Worm (Caenorhabditis elegans) whole organism, L3 larva: ENCODE results near the gene D1054.5.

Experiments used
- R02D3.7 ChIP-seq: fragments of 150-350 bp; optimal IDR thresholded peaks from 2 replicates; lab custom pipeline; 2014; ENCODE audit warnings: missing biosample characterization, missing genetic modification characterization
- ZK546.5 ChIP-seq: sonication (generic microtip); optimal IDR thresholded peaks from 2 replicates; lab custom pipeline; 2017; ENCODE audit warnings: missing biosample characterization, missing genetic modification characterization
- ama-1 ChIP-seq: fragments of 150-350 bp; optimal IDR thresholded peaks from 2 replicates; lab custom pipeline; 2018
- ceh-16 ChIP-seq: sonication (generic microtip); optimal IDR thresholded peaks from 2 replicates; lab custom pipeline; 2017; ENCODE audit warnings: missing biosample characterization, missing genetic modification characterization
- ceh-28 ChIP-seq: fragments of 150-350 bp; optimal IDR thresholded peaks from 2 replicates; lab custom pipeline; 2014; ENCODE audit warnings: missing biosample characterization, missing genetic modification reagents, missing genetic modification characterization
- ceh-82 ChIP-seq: fragments of 150-350 bp; optimal IDR thresholded peaks from 2 replicates; lab custom pipeline; 2014; ENCODE audit warnings: missing biosample characterization, missing genetic modification characterization
- ceh-9 ChIP-seq: sonication (generic microtip); optimal IDR thresholded peaks from 2 replicates; lab custom pipeline; 2018; ENCODE audit warnings: missing biosample characterization, missing genetic modification characterization
- daf-12 ChIP-seq: fragments of 150-350 bp; optimal IDR thresholded peaks from 2 replicates; lab custom pipeline; 2014; ENCODE audit warnings: missing biosample characterization, missing genetic modification reagents, missing genetic modification characterization
- elt-1 ChIP-seq: fragments of 150-350 bp; optimal IDR thresholded peaks from 2 replicates; lab custom pipeline; 2014; ENCODE audit warnings: missing biosample characterization, missing genetic modification characterization
- eor-1 ChIP-seq, 2 experiments: fragments of 150-350 bp; optimal IDR thresholded peaks; 2 replicates each; lab custom pipeline; 2014 to 2018; ENCODE audit warnings: missing biosample characterization in 2 of 2, missing genetic modification characterization in 2 of 2
- fkh-2 ChIP-seq: fragments of 150-350 bp; optimal IDR thresholded peaks from 2 replicates; lab custom pipeline; 2014; ENCODE audit warnings: missing biosample characterization, missing genetic modification reagents, missing genetic modification characterization
- fos-1 ChIP-seq: fragments of 150-350 bp; optimal IDR thresholded peaks from 2 replicates; lab custom pipeline; 2014; ENCODE audit warnings: missing biosample characterization, missing genetic modification characterization
- hmg-11 ChIP-seq: sonication (generic microtip); optimal IDR thresholded peaks from 2 replicates; lab custom pipeline; 2016; ENCODE audit warnings: missing genetic modification characterization, missing compliant biosample characterization
- jun-1 ChIP-seq: fragments of 150-350 bp; optimal IDR thresholded peaks from 2 replicates; lab custom pipeline; 2014; ENCODE audit warnings: missing biosample characterization, missing genetic modification reagents, missing genetic modification characterization
- lin-39 ChIP-seq: fragments of 150-350 bp; optimal IDR thresholded peaks from 2 replicates; lab custom pipeline; 2018; ENCODE audit warnings: missing biosample characterization, missing genetic modification reagents, missing genetic modification characterization
- lsy-12 ChIP-seq: sonication (generic microtip); optimal IDR thresholded peaks from 2 replicates; lab custom pipeline; 2016; ENCODE audit warnings: mild to moderate bottlenecking, missing genetic modification characterization, missing compliant biosample characterization
- mdl-1 ChIP-seq: fragments of 150-350 bp; optimal IDR thresholded peaks from 2 replicates; lab custom pipeline; 2014; ENCODE audit warnings: missing biosample characterization, missing genetic modification characterization
- mml-1 ChIP-seq: fragments of 150-350 bp; sonication (generic microtip); optimal IDR thresholded peaks from 3 replicates; lab custom pipeline; 2014; ENCODE audit warnings: missing biosample characterization, missing genetic modification characterization
- nfya-1 ChIP-seq: sonication (generic microtip); optimal IDR thresholded peaks from 2 replicates; lab custom pipeline; 2017; ENCODE audit warnings: missing genetic modification characterization, mild to moderate bottlenecking, missing compliant biosample characterization, antibody characterized with exemption, moderate library complexity; ENCODE audit not compliant: insufficient read depth
- nhr-12 ChIP-seq: fragments of 150-350 bp; optimal IDR thresholded peaks from 2 replicates; lab custom pipeline; 2014; ENCODE audit warnings: missing biosample characterization, missing genetic modification characterization
- nhr-23 ChIP-seq: fragments of 150-350 bp; optimal IDR thresholded peaks from 2 replicates; lab custom pipeline; 2014; ENCODE audit warnings: missing biosample characterization, missing genetic modification reagents, missing genetic modification characterization
- nhr-237 ChIP-seq: fragments of 150-350 bp; optimal IDR thresholded peaks from 2 replicates; lab custom pipeline; 2014; ENCODE audit warnings: missing biosample characterization, missing genetic modification characterization
- nhr-25 ChIP-seq: sonication (generic microtip); optimal IDR thresholded peaks from 2 replicates; lab custom pipeline; 2017; ENCODE audit warnings: missing biosample characterization, missing genetic modification characterization
- nhr-43 ChIP-seq: sonication (generic microtip); optimal IDR thresholded peaks from 2 replicates; lab custom pipeline; 2016; ENCODE audit warnings: mild to moderate bottlenecking, missing genetic modification characterization, missing compliant biosample characterization; ENCODE audit not compliant: poor library complexity, severe bottlenecking
- nhr-76 ChIP-seq: fragments of 150-350 bp; sonication (generic microtip); optimal IDR thresholded peaks from 5 replicates; lab custom pipeline; 2014; ENCODE audit warnings: missing biosample characterization, missing genetic modification characterization
- nhr-77 ChIP-seq: fragments of 150-350 bp; optimal IDR thresholded peaks from 2 replicates; lab custom pipeline; 2014; ENCODE audit warnings: missing biosample characterization, missing genetic modification characterization
- pha-4 ChIP-seq: fragments of 150-350 bp; optimal IDR thresholded peaks from 2 replicates; lab custom pipeline; 2014; ENCODE audit warnings: missing biosample characterization, missing genetic modification reagents, missing genetic modification characterization
- sea-2 ChIP-seq: fragments of 150-350 bp; sonication (generic microtip); optimal IDR thresholded peaks from 4 replicates; lab custom pipeline; 2014; ENCODE audit warnings: missing biosample characterization, missing genetic modification reagents, missing genetic modification characterization
- skn-1 ChIP-seq: fragments of 150-350 bp; optimal IDR thresholded peaks from 2 replicates; lab custom pipeline; 2014; ENCODE audit warnings: missing biosample characterization, missing genetic modification characterization
- snpc-4 ChIP-seq: fragments of 150-350 bp; optimal IDR thresholded peaks from 2 replicates; lab custom pipeline; 2014; ENCODE audit warnings: missing biosample characterization, missing genetic modification characterization
- unc-62 ChIP-seq: fragments of 150-350 bp; sonication (generic microtip); optimal IDR thresholded peaks from 4 replicates; lab custom pipeline; 2014; ENCODE audit warnings: missing biosample characterization, missing genetic modification reagents, missing genetic modification characterization
- zag-1 ChIP-seq: fragments of 150-350 bp; optimal IDR thresholded peaks from 2 replicates; lab custom pipeline; 2014; ENCODE audit warnings: missing biosample characterization, missing genetic modification characterization
- ztf-4 ChIP-seq: fragments of 150-350 bp; optimal IDR thresholded peaks from 2 replicates; lab custom pipeline; 2014; ENCODE audit warnings: missing biosample characterization, missing genetic modification characterization

D1054.5 gene

ce11 chrV:10798090-10798489 lies 21.7 kb upstream of the D1054.5 start, which contains the start of gene srh-184:
Gene srh-184, minus strand, starts transcription at chrV:10798190.
- TF ChIP-seq jun-1 (tag; lab: Kevin White, UChicago) (no peak), ztf-4 (no peak), ceh-82 (tag; lab: Kevin White, UChicago) (no peak), hmg-11 (tag; lab: Kevin White, UChicago) (no peak), nhr-237 (no peak), ceh-16 (tag; lab: Kevin White, UChicago) (no peak), lin-39 (no peak), nhr-43 (no peak), nhr-77 (tag; lab: Kevin White, UChicago) (no peak), nhr-12 (tag; lab: Kevin White, UChicago) (no peak), R02D3.7 (tag; lab: Kevin White, UChicago) (no peak), snpc-4 (tag; lab: Kevin White, UChicago) (no peak), unc-62 (GFP tag; lab: Kevin White, UChicago) (no peak), fkh-2 (tag; lab: Kevin White, UChicago) (no peak)

DNA sequence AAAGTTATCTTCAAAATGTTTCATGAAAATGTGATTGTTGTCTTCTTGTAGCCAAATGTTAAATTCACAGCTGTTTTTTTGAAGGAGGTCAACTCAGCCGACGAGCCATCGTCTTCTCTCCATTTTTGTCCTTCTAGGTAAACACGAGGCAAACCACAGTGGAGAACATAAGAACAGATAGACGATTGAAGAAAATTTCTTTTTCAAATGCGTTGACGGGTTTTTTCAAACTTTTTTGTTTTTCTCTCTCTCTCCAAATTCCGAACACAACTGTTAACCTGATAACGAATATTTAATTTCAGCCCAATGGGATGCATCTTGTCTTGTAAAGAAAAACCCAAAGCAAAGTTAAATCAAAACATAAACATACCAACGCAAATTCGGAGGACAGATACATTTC lies 19.1 kb upstream of the D1054.5 start, which contains the start of gene D1054.19:
TSS of gene D1054.19 (plus strand) at position 301 of the 400 bp plus-strand sequence.
- no peak for TF ChIP-seq ceh-82 (tag; lab: Kevin White, UChicago)
- no peak for TF ChIP-seq daf-12 (tag; lab: Kevin White, UChicago)
- TF ChIP-seq nhr-76 (tag; lab: Kevin White, UChicago) = no peak
- TF ChIP-seq ceh-28 (tag; lab: Kevin White, UChicago) = no peak
- no peak for TF ChIP-seq fkh-2 (tag; lab: Kevin White, UChicago)
- TF ChIP-seq fos-1 = no peak

DNA sequence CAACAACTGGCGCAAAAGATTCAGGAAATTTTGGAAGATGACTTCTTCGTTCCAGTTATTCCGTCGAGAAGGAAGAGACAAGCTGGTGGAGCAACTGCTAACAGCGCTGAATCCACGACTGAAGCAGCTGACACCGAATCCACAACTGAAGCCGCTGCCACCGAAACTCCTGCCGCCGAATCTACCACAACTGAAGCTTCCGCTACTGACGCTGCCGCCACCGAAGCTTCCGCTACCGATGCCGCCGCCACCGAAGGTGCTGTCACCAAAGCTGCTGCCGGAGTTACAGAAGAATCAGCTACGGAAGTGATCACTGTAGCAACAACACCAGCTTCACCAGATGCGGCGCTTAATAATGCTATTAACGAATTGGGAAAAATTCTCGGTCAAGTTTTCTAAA lies 18.1 kb upstream of the D1054.5 start:
- TF ChIP-seq pha-4 (tag; lab: Kevin White, UChicago) (no peak), daf-12 (tag; lab: Kevin White, UChicago) (no peak), nhr-76 (tag; lab: Kevin White, UChicago) (no peak), nhr-77 (tag; lab: Kevin White, UChicago) (no peak), skn-1 (no peak), R02D3.7 (tag; lab: Kevin White, UChicago) (no peak), mml-1 (no peak), ceh-16 (tag; lab: Kevin White, UChicago) (no peak), sea-2 (GFP tag; lab: Kevin White, UChicago) (no peak), elt-1 (tag; lab: Kevin White, UChicago) (no peak), nhr-43 (no peak), unc-62 (GFP tag; lab: Kevin White, UChicago) (no peak), nhr-23 (tag; lab: Kevin White, UChicago) (no peak), ZK546.5 (tag; lab: Kevin White, UChicago) (no peak), fkh-2 (tag; lab: Kevin White, UChicago) (no peak)

- TF ChIP-seq sea-2 (GFP tag; lab: Kevin White, UChicago) = no peak
- no peak for TF ChIP-seq elt-1 (tag; lab: Kevin White, UChicago)
- no peak for TF ChIP-seq mml-1
- no peak for TF ChIP-seq R02D3.7 (tag; lab: Kevin White, UChicago)
- no peak for TF ChIP-seq nfya-1
Observed at ce11 chrV:10793498-10793897, 17.1 kb upstream of the D1054.5 start, which contains the start of gene ule-3. Gene ule-3, plus strand, starts transcription at chrV:10793798.

DNA sequence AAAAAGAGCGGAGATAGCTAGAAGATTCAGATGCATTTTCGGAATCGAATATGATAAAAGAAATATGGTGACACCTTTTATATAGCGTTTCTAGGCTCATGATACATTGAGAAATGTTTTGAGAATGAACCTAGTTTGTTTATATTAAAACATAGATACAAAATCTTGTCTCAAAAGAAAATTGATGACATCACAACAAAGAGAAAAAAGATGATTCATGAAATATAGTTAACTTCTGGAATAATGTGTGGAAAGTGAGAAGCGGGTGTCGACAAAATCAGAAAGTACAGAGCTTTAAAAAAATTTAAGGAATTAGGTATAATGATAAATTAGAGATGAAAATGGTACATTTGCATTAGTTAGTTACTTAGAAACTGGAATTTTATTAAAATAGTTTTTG lies 16.4 kb upstream of the D1054.5 start, which contains the start of gene D1054.10:
TSS of gene D1054.10 (minus strand) at position 101 of the 400 bp plus-strand sequence.
- TF ChIP-seq sea-2 (GFP tag; lab: Kevin White, UChicago) = no peak
- TF ChIP-seq ceh-9 = no peak

- TF ChIP-seq nhr-237 = no peak
- no peak for TF ChIP-seq elt-1 (tag; lab: Kevin White, UChicago)
- no peak for TF ChIP-seq lsy-12
- TF ChIP-seq snpc-4 (tag; lab: Kevin White, UChicago) = no peak
- TF ChIP-seq fkh-2 (tag; lab: Kevin White, UChicago) = no peak
- no peak for TF ChIP-seq ama-1 (lab: Kevin White, UChicago)
- TF ChIP-seq skn-1 = no peak
- TF ChIP-seq nhr-77 (tag; lab: Kevin White, UChicago) = no peak
- TF ChIP-seq mdl-1 (tag; lab: Kevin White, UChicago) = no peak
- TF ChIP-seq nhr-23 (tag; lab: Kevin White, UChicago) = no peak
- TF ChIP-seq ceh-28 (tag; lab: Kevin White, UChicago) = no peak
- TF ChIP-seq nhr-25 (tag; lab: Kevin White, UChicago) = no peak
- TF ChIP-seq hmg-11 (tag; lab: Kevin White, UChicago) = no peak
- TF ChIP-seq eor-1 (tag; optimal IDR thresholded peaks at IDR 0.05; lab: Kevin White, UChicago) = no peak
- no peak for TF ChIP-seq zag-1 (tag; lab: Kevin White, UChicago)
- no peak for TF ChIP-seq mml-1
Observed at ce11 chrV:10790921-10791320, 14.5 kb upstream of the D1054.5 start, which contains the start of gene D1054.9. Gene D1054.9, minus strand, starts transcription at chrV:10791057.
